Fruit fly (Drosophila melanogaster): Measurements from ENCODE around the gene Lsp1beta.

Lsp1beta gene

dm6 chr2L:857897-858517, 40.3 kb upstream of the Lsp1beta start (continued):
- TF ChIP-seq CG13424 (tag; optimal IDR thresholded peaks at IDR 0.05) = peak; percentile 53
- no peak for TF ChIP-seq Spps (tag; optimal IDR thresholded peaks at IDR 0.05)
- TF ChIP-seq lbe (GFP tag; optimal IDR thresholded peaks at IDR 0.05) = no peak
- TF ChIP-seq gcm2 (GFP tag; optimal IDR thresholded peaks at IDR 0.05) = no peak
- TF ChIP-seq btn (GFP tag; optimal IDR thresholded peaks at IDR 0.05) = peak; percentile 4
- peak; percentile 42 for TF ChIP-seq NfI (GFP tag; optimal IDR thresholded peaks at IDR 0.05)
- TF ChIP-seq shn (GFP tag; optimal IDR thresholded peaks at IDR 0.05) = peak; percentile 46
- TF ChIP-seq CG16815 (GFP tag; optimal IDR thresholded peaks at IDR 0.05) = no peak
- TF ChIP-seq wor (GFP tag; IDR thresholded peaks at IDR 0.05) = no peak
- peak; percentile 59 for TF ChIP-seq ttk (GFP tag; IDR thresholded peaks at IDR 0.05)
- peak; percentile 27 for TF ChIP-seq cwo (GFP tag; optimal IDR thresholded peaks at IDR 0.05)
- TF ChIP-seq run (tag; optimal IDR thresholded peaks at IDR 0.05) = no peak
- peak; percentile 33 for TF ChIP-seq Atf-2 (GFP tag; optimal IDR thresholded peaks at IDR 0.05)
- TF ChIP-seq kni (GFP tag; optimal IDR thresholded peaks at IDR 0.05) = no peak
- TF ChIP-seq B-H1 (GFP tag; IDR thresholded peaks at IDR 0.05) = peak; percentile 54
- TF ChIP-seq zf30C (GFP tag; optimal IDR thresholded peaks at IDR 0.05) = peak; percentile 40
- no peak for TF ChIP-seq CG7928 (GFP tag; optimal IDR thresholded peaks at IDR 0.05)
- no peak for TF ChIP-seq prd (optimal IDR thresholded peaks at IDR 0.05)
- TF ChIP-seq prd (GFP tag; IDR thresholded peaks at IDR 0.05) = peak; percentile 60; the same call in 2 of the 3 replicates
- no peak for TF ChIP-seq Dbx (GFP tag; IDR thresholded peaks at IDR 0.05)
- no peak for TF ChIP-seq gfzf (GFP tag; optimal IDR thresholded peaks at IDR 0.05)
- no peak for TF ChIP-seq sd (tag; optimal IDR thresholded peaks at IDR 0.05)
- TF ChIP-seq p53 (GFP tag; optimal IDR thresholded peaks at IDR 0.05) = no peak
- no peak for TF ChIP-seq jumu (GFP tag; optimal IDR thresholded peaks at IDR 0.05)
- no peak for TF ChIP-seq Trl (optimal IDR thresholded peaks at IDR 0.05)
- TF ChIP-seq Trl (GFP tag; optimal IDR thresholded peaks at IDR 0.05) = peak; percentile 33
- TF ChIP-seq CG9437 (GFP tag; optimal IDR thresholded peaks at IDR 0.05) = peak; percentile 9
- TF ChIP-seq Xrp1 (GFP tag; IDR thresholded peaks at IDR 0.05) = peak; percentile 64; the same call in 1 of the 2 replicates
- no peak for TF ChIP-seq Hr39 (optimal IDR thresholded peaks at IDR 0.05)
- no peak for TF ChIP-seq CG15073 (GFP tag; optimal IDR thresholded peaks at IDR 0.05)
- peak; percentile 12 for TF ChIP-seq Sox100B (GFP tag; optimal IDR thresholded peaks at IDR 0.05)
- no peak for TF ChIP-seq pros (GFP tag; optimal IDR thresholded peaks at IDR 0.05)
- TF ChIP-seq onecut (GFP tag; IDR thresholded peaks at IDR 0.05) = 0 out of 2 replicates have a peak, but pooled peaks have one; percentile 13
- TF ChIP-seq CG11560 (tag; IDR thresholded peaks at IDR 0.05) = no peak
- TF ChIP-seq Ada2b (GFP tag; IDR thresholded peaks at IDR 0.05) = no peak
- TF ChIP-seq CG7357 (GFP tag; IDR thresholded peaks at IDR 0.05) = no peak
- no peak for TF ChIP-seq cas (GFP tag; IDR thresholded peaks at IDR 0.05)
- TF ChIP-seq CG8388 (GFP tag; optimal IDR thresholded peaks at IDR 0.05) = peak; percentile 33
- TF ChIP-seq gt (GFP tag; IDR thresholded peaks at IDR 0.05) = no peak
- TF ChIP-seq yki (optimal IDR thresholded peaks at IDR 0.05) = no peak
- no peak for TF ChIP-seq tll (GFP tag; optimal IDR thresholded peaks at IDR 0.05)
- peak in 1 of 2 experiments; percentile 45 for TF ChIP-seq Eip74EF (GFP tag; optimal IDR thresholded peaks at IDR 0.05)
- peak in 1 of 3 experiments; percentile 7 for TF ChIP-seq lola (GFP tag; optimal IDR thresholded peaks at IDR 0.05)
- TF ChIP-seq CG13296 (GFP tag; optimal IDR thresholded peaks at IDR 0.05) = no peak
- TF ChIP-seq sqz (GFP tag; optimal IDR thresholded peaks at IDR 0.05) = peak; percentile 7
- TF ChIP-seq CG7372 (GFP tag; IDR thresholded peaks at IDR 0.05) = 0 out of 2 replicates have a peak, but pooled peaks have one; percentile 12
- peak; percentile 85 for TF ChIP-seq CG12769 (tag; optimal IDR thresholded peaks at IDR 0.05)
- peak; percentile 8 for TF ChIP-seq Side (GFP tag; optimal IDR thresholded peaks at IDR 0.05)
- TF ChIP-seq gro (GFP tag; optimal IDR thresholded peaks at IDR 0.05) = no peak
- TF ChIP-seq bigmax (GFP tag; optimal IDR thresholded peaks at IDR 0.05) = no peak
- TF ChIP-seq CG11247 (GFP tag; IDR thresholded peaks at IDR 0.05) = 0 out of 2 replicates have a peak, but pooled peaks have one; percentile 26

All from whole organism, embryonic.